Worm (Caenorhabditis elegans): ENCODE data around the gene nhr-175.

DNA sequence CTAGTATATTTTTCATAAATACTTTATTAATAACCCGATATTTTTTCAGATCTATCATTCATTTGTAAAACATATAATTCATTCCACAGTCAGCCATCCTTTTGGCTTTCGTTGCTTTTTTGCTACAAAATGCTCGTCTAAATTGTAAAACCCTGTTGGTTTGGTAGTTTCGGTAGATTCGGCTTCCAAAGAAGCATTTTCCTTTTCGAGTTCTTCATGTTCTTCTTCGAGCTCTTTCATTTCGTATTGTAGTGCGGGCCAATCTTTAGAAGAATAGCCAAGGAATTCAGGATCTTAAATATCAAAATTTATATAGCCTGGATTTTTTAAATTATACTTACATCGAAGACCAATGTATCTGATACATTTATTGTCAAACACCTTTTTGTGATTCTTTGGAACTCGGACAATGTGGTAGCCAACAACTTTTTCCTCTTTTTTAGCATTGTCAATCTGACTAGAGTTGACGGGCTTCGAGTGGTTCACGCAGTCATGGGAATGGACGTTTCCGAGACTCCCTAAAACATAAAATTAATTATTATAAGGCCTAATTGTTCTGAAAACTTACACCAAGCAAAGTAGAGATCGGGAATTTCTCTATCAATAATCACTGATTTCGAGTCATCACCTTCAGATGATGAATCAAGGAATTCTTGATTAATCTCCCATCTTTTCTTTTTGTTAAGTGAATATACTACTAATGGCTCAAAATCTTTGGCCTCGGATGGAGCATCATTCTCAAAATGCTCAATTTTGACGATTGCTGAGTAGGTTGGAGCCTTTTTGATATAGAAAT, 41.8 kb downstream of the nhr-175 start:
- no peak for TF ChIP-seq mdl-1 (tag; optimal IDR thresholded peaks at IDR 0.05)
- TF ChIP-seq C34F6.9 (tag; optimal IDR thresholded peaks at IDR 0.05) = no peak
- no peak for TF ChIP-seq R02D3.7 (tag; optimal IDR thresholded peaks at IDR 0.05)
- no peak for TF ChIP-seq nhr-25 (tag; optimal IDR thresholded peaks at IDR 0.05)
- no peak for TF ChIP-seq ztf-11 (tag; optimal IDR thresholded peaks at IDR 0.05)
- peak; percentile 92 for TF ChIP-seq ama-1 (optimal IDR thresholded peaks at IDR 0.05)
- no peak for TF ChIP-seq elt-3 (tag; optimal IDR thresholded peaks at IDR 0.05)
- TF ChIP-seq nhr-11 (tag; optimal IDR thresholded peaks at IDR 0.05) = no peak
- no peak for TF ChIP-seq egl-27 (tag; optimal IDR thresholded peaks at IDR 0.05)
- no peak for TF ChIP-seq unc-39 (tag; optimal IDR thresholded peaks at IDR 0.05)
- TF ChIP-seq fos-1 (tag; optimal IDR thresholded peaks at IDR 0.05) = no peak
- no peak for TF ChIP-seq nhr-12 (tag; optimal IDR thresholded peaks at IDR 0.05)
- TF ChIP-seq ceh-16 (tag; optimal IDR thresholded peaks at IDR 0.05) = no peak
- TF ChIP-seq skn-1 (tag; optimal IDR thresholded peaks at IDR 0.05) = no peak
